Worm (Caenorhabditis elegans) whole organism, L1 larva: ENCODE data around the gene W02B12.13.

ENCODE experiments used
- fkh-8 ChIP-seq: sonication (generic microtip); optimal IDR thresholded peaks from 2 replicates; lab custom pipeline; 2016; ENCODE audit warnings: mild to moderate bottlenecking, missing genetic modification characterization, missing compliant biosample characterization
- isw-1 ChIP-seq: fragments of 200-800 bp; sonication (Bioruptor generic); IDR thresholded peaks from 2 replicates; pipeline ENCODE4 v1.3.6; 2022; ENCODE audit warnings: missing genetic modification characterization, missing compliant biosample characterization
- lin-13 ChIP-seq: fragments of 150-350 bp; optimal IDR thresholded peaks from 2 replicates; lab custom pipeline; 2014; ENCODE audit warnings: missing biosample characterization, missing genetic modification reagents, missing genetic modification characterization
- lsy-2 ChIP-seq, 2 experiments: fragments of 150-350 bp; optimal IDR thresholded peaks; 2 replicates each; lab custom pipeline; 2014; ENCODE audit warnings: missing biosample characterization in 2 of 2, missing genetic modification characterization in 2 of 2
- nhr-76 ChIP-seq: sonication (generic microtip); optimal IDR thresholded peaks from 2 replicates; lab custom pipeline; 2017; ENCODE audit warnings: missing biosample characterization, missing genetic modification characterization
- nhr-77 ChIP-seq: fragments of 150-350 bp; optimal IDR thresholded peaks from 2 replicates; lab custom pipeline; 2014; ENCODE audit warnings: missing biosample characterization, missing genetic modification characterization
- pag-3 ChIP-seq: sonication (generic microtip); optimal IDR thresholded peaks from 2 replicates; lab custom pipeline; 2017; ENCODE audit warnings: missing genetic modification characterization, mild to moderate bottlenecking, missing compliant biosample characterization, antibody characterized with exemption, borderline replicate concordance; ENCODE audit not compliant: insufficient read depth
- rnt-1 ChIP-seq: sonication (generic microtip); optimal IDR thresholded peaks from 2 replicates; lab custom pipeline; 2016; ENCODE audit warnings: mild to moderate bottlenecking, missing genetic modification characterization, moderate library complexity, missing compliant biosample characterization
- snpc-4 ChIP-seq: fragments of 150-350 bp; optimal IDR thresholded peaks from 2 replicates; lab custom pipeline; 2014; ENCODE audit warnings: missing biosample characterization, missing genetic modification characterization
- unc-62 ChIP-seq: fragments of 150-350 bp; optimal IDR thresholded peaks from 2 replicates; lab custom pipeline; 2014; ENCODE audit warnings: missing biosample characterization, missing genetic modification reagents, missing genetic modification characterization
- ztf-11 ChIP-seq, 2 experiments: sonication (generic microtip); optimal IDR thresholded peaks; 2 replicates each; lab custom pipeline; 2016 to 2017; ENCODE audit warnings: missing genetic modification characterization in 2 of 2, missing biosample characterization in 1 of 2, missing compliant biosample characterization in 1 of 2

- no peak for TF ChIP-seq snpc-4 (tag; lab: Kevin White, UChicago)
- no peak for TF ChIP-seq lsy-2 (tag; optimal IDR thresholded peaks at IDR 0.05; lab: Kevin White, UChicago)
- no peak for TF ChIP-seq rnt-1 (tag; lab: Kevin White, UChicago)
- no peak for TF ChIP-seq isw-1 (GFP tag; lab: Robert Waterston, UW)
- TF ChIP-seq pag-3 (tag; lab: Kevin White, UChicago), result no peak
- TF ChIP-seq fkh-8 (tag; lab: Kevin White, UChicago), result no peak
- TF ChIP-seq lin-13, result no peak
- no peak for TF ChIP-seq unc-62
- TF ChIP-seq nhr-77, result no peak
- no peak for TF ChIP-seq nhr-76
- no peak for TF ChIP-seq ztf-11 (tag; optimal IDR thresholded peaks at IDR 0.05; lab: Kevin White, UChicago)
Observed at ce11 chrII:11398787-11399186, 46.3 kb upstream of the W02B12.13 start.
